Fruit fly (Drosophila melanogaster) whole organism, prepupa: ENCODE measurements around the gene Syx1A.

Experiments
- Blimp-1 ChIP-seq: fragments of 200-800 bp; sonication (Bioruptor generic); optimal IDR thresholded peaks from 3 replicates; lab custom pipeline; 2017; ENCODE audit warnings: missing biosample characterization, missing genetic modification characterization, mild to moderate bottlenecking, moderate library complexity, missing genetic modification reagents
- CG10631 ChIP-seq: fragments of 200-800 bp; sonication (Bioruptor generic); optimal IDR thresholded peaks from 2 replicates; lab custom pipeline; 2016; ENCODE audit warnings: missing biosample characterization, missing genetic modification characterization
- CG10669 ChIP-seq: fragments of 200-800 bp; sonication (Bioruptor generic); optimal IDR thresholded peaks from 3 replicates; lab custom pipeline; 2018; ENCODE audit warnings: missing biosample characterization, mild to moderate bottlenecking, missing genetic modification characterization, moderate library complexity
- CG11294 ChIP-seq: fragments of 200-800 bp; sonication (Bioruptor generic); IDR thresholded peaks from 2 replicates; pipeline ENCODE4 v1.3.6; 2022; ENCODE audit warnings: missing biosample characterization, missing genetic modification characterization
- CG11762 ChIP-seq: fragments of 200-800 bp; sonication (Bioruptor generic); optimal IDR thresholded peaks from 3 replicates; lab custom pipeline; 2016; ENCODE audit warnings: missing biosample characterization, missing genetic modification characterization; ENCODE audit not compliant: insufficient read depth
- CG11902 ChIP-seq: fragments of 200-800 bp; sonication (Bioruptor generic); optimal IDR thresholded peaks from 3 replicates; lab custom pipeline; 2016; ENCODE audit warnings: missing biosample characterization, missing genetic modification characterization
- CG15336 ChIP-seq: fragments of 200-800 bp; sonication (Bioruptor generic); IDR thresholded peaks from 2 replicates; pipeline ENCODE4 v1.3.6; 2022; ENCODE audit warnings: missing biosample characterization, missing genetic modification characterization
- CG1621 ChIP-seq: fragments of 200-800 bp; sonication (Bioruptor generic); optimal IDR thresholded peaks from 3 replicates; lab custom pipeline; 2018; ENCODE audit warnings: missing biosample characterization, mild to moderate bottlenecking, missing genetic modification characterization
- CG16779 ChIP-seq: fragments of 200-800 bp; sonication (Bioruptor generic); optimal IDR thresholded peaks from 3 replicates; lab custom pipeline; 2017; ENCODE audit warnings: missing biosample characterization, mild to moderate bottlenecking, missing genetic modification characterization
- CG3032 ChIP-seq: fragments of 200-800 bp; optimal IDR thresholded peaks from 2 replicates; lab custom pipeline; 2019; ENCODE audit warnings: missing biosample characterization, mild to moderate bottlenecking, missing genetic modification characterization, moderate library complexity
- CG34406 ChIP-seq: fragments of 200-800 bp; sonication (Bioruptor generic); optimal IDR thresholded peaks from 3 replicates; lab custom pipeline; 2016; ENCODE audit warnings: missing biosample characterization, missing genetic modification characterization
- CG3919 ChIP-seq: fragments of 200-800 bp; sonication (Bioruptor generic); optimal IDR thresholded peaks from 3 replicates; lab custom pipeline; 2016; ENCODE audit warnings: missing biosample characterization, missing genetic modification characterization
- CG4318 ChIP-seq: fragments of 200-800 bp; sonication (Bioruptor generic); optimal IDR thresholded peaks from 3 replicates; lab custom pipeline; 2017; ENCODE audit warnings: missing biosample characterization, mild to moderate bottlenecking, missing genetic modification characterization
- CG6163 ChIP-seq: fragments of 200-800 bp; sonication (Bioruptor generic); IDR thresholded peaks from 3 replicates; pipeline ENCODE4 v1.3.6; 2022; ENCODE audit warnings: missing biosample characterization, missing genetic modification characterization
- CG6792 ChIP-seq: fragments of 200-800 bp; sonication (Bioruptor generic); optimal IDR thresholded peaks from 3 replicates; lab custom pipeline; 2016; ENCODE audit warnings: missing biosample characterization, missing genetic modification characterization
- CG6854 ChIP-seq: fragments of 200-800 bp; sonication (Bioruptor generic); optimal IDR thresholded peaks from 2 replicates; lab custom pipeline; 2017; ENCODE audit warnings: missing biosample characterization, mild to moderate bottlenecking, missing genetic modification characterization
- CG7368 ChIP-seq: fragments of 200-800 bp; sonication (Bioruptor generic); optimal IDR thresholded peaks from 3 replicates; lab custom pipeline; 2016; ENCODE audit warnings: missing biosample characterization, missing genetic modification characterization
- CG8119 ChIP-seq: fragments of 200-800 bp; sonication (Bioruptor generic); IDR thresholded peaks from 3 replicates; pipeline ENCODE4 v1.3.6; 2022; ENCODE audit warnings: missing biosample characterization, missing genetic modification characterization
- CG8319 ChIP-seq: fragments of 200-800 bp; sonication (Bioruptor generic); optimal IDR thresholded peaks from 3 replicates; lab custom pipeline; 2016; ENCODE audit warnings: missing biosample characterization, missing genetic modification characterization
- CG9139 ChIP-seq: fragments of 200-800 bp; sonication (Bioruptor generic); optimal IDR thresholded peaks from 3 replicates; lab custom pipeline; 2017; ENCODE audit warnings: missing biosample characterization, mild to moderate bottlenecking, missing genetic modification characterization
- Eip75B ChIP-seq: fragments of 200-800 bp; sonication (Bioruptor generic); optimal IDR thresholded peaks from 3 replicates; lab custom pipeline; 2016; ENCODE audit warnings: missing biosample characterization, missing genetic modification characterization
- Eip78C ChIP-seq: fragments of 200-800 bp; sonication (Bioruptor generic); peaks from one replicate; lab custom pipeline; 2016; ENCODE audit warnings: missing biosample characterization, missing genetic modification characterization
- Eip93F ChIP-seq: fragments of 200-800 bp; sonication (Bioruptor generic); optimal IDR thresholded peaks from 2 replicates; lab custom pipeline; 2016; ENCODE audit warnings: missing biosample characterization, mild to moderate bottlenecking, missing genetic modification characterization
- Ets21C ChIP-seq: fragments of 200-800 bp; sonication (Bioruptor generic); optimal IDR thresholded peaks from 3 replicates; lab custom pipeline; 2016; ENCODE audit warnings: missing biosample characterization, missing genetic modification characterization
- Ets96B ChIP-seq: fragments of 200-800 bp; optimal IDR thresholded peaks from 2 replicates; lab custom pipeline; 2019; ENCODE audit warnings: missing biosample characterization, mild to moderate bottlenecking, missing genetic modification characterization, moderate library complexity
- Gug ChIP-seq: fragments of 200-800 bp; sonication (Bioruptor generic); IDR thresholded peaks from 2 replicates; pipeline ENCODE4 v1.3.6; 2022; ENCODE audit warnings: missing biosample characterization, missing genetic modification characterization
- Hr39 ChIP-seq: fragments of 200-800 bp; sonication (Bioruptor generic); optimal IDR thresholded peaks from 2 replicates; lab custom pipeline; 2016; ENCODE audit warnings: missing biosample characterization, missing genetic modification characterization
- Hr4 ChIP-seq: fragments of 200-800 bp; sonication (Bioruptor generic); optimal IDR thresholded peaks from 3 replicates; lab custom pipeline; 2016; ENCODE audit warnings: missing biosample characterization, missing genetic modification characterization
- Lpt ChIP-seq: fragments of 200-800 bp; sonication (Bioruptor generic); optimal IDR thresholded peaks from 3 replicates; lab custom pipeline; 2016; ENCODE audit warnings: missing biosample characterization, missing genetic modification characterization
- OdsH ChIP-seq: fragments of 200-800 bp; sonication (Bioruptor generic); optimal IDR thresholded peaks from 3 replicates; lab custom pipeline; 2016; ENCODE audit warnings: missing biosample characterization, missing genetic modification characterization
- Smox ChIP-seq: fragments of 200-800 bp; sonication (Bioruptor generic); optimal IDR thresholded peaks from 3 replicates; lab custom pipeline; 2016; ENCODE audit warnings: missing biosample characterization, missing genetic modification characterization
- Sox102F ChIP-seq: fragments of 200-800 bp; sonication (Bioruptor generic); optimal IDR thresholded peaks from 2 replicates; lab custom pipeline; 2016; ENCODE audit warnings: missing biosample characterization, mild to moderate bottlenecking, missing genetic modification characterization
- Sox14 ChIP-seq: fragments of 200-800 bp; sonication (Bioruptor generic); optimal IDR thresholded peaks from 3 replicates; lab custom pipeline; 2016; ENCODE audit warnings: missing biosample characterization, missing genetic modification characterization
- Sox15 ChIP-seq: fragments of 200-800 bp; sonication (Bioruptor generic); optimal IDR thresholded peaks from 3 replicates; lab custom pipeline; 2016; ENCODE audit warnings: missing biosample characterization, missing genetic modification characterization
- achi ChIP-seq: fragments of 200-800 bp; sonication (Bioruptor generic); optimal IDR thresholded peaks from 3 replicates; lab custom pipeline; 2016; ENCODE audit warnings: missing biosample characterization, missing genetic modification characterization
- acj6 ChIP-seq: fragments of 200-800 bp; sonication (Bioruptor generic); optimal IDR thresholded peaks from 3 replicates; lab custom pipeline; 2016; ENCODE audit warnings: missing biosample characterization, missing genetic modification characterization
- cyc ChIP-seq: fragments of 200-800 bp; sonication (Bioruptor generic); optimal IDR thresholded peaks from 3 replicates; lab custom pipeline; 2016; ENCODE audit warnings: missing biosample characterization, missing genetic modification characterization
- dsx ChIP-seq: fragments of 200-800 bp; optimal IDR thresholded peaks from 3 replicates; lab custom pipeline; 2019; ENCODE audit warnings: missing biosample characterization, mild to moderate bottlenecking, missing genetic modification characterization, moderate library complexity; ENCODE audit not compliant: poor library complexity, severe bottlenecking
- eg ChIP-seq: fragments of 200-800 bp; sonication (Bioruptor generic); IDR thresholded peaks from 3 replicates; pipeline ENCODE4 v1.3.6; 2022; ENCODE audit warnings: missing biosample characterization, missing genetic modification characterization
- esn ChIP-seq: fragments of 200-800 bp; sonication (Bioruptor generic); optimal IDR thresholded peaks from 2 replicates; lab custom pipeline; 2016; ENCODE audit warnings: missing biosample characterization, mild to moderate bottlenecking, missing genetic modification characterization, moderate library complexity
- fd85E ChIP-seq: fragments of 200-800 bp; sonication (Bioruptor generic); optimal IDR thresholded peaks from 3 replicates; lab custom pipeline; 2016; ENCODE audit warnings: missing biosample characterization, missing genetic modification characterization
- lz ChIP-seq: fragments of 200-800 bp; sonication (Bioruptor generic); optimal IDR thresholded peaks from 3 replicates; lab custom pipeline; 2016; ENCODE audit warnings: missing biosample characterization, missing genetic modification characterization
- net ChIP-seq: fragments of 200-800 bp; sonication (Bioruptor generic); optimal IDR thresholded peaks from 3 replicates; lab custom pipeline; 2016; ENCODE audit warnings: missing biosample characterization, missing genetic modification characterization
- pdm3 ChIP-seq: fragments of 200-800 bp; sonication (Bioruptor generic); optimal IDR thresholded peaks from 3 replicates; lab custom pipeline; 2016; ENCODE audit warnings: missing biosample characterization, missing genetic modification characterization
- salr ChIP-seq, 2 experiments: fragments of 200-800 bp; sonication (Bioruptor generic); optimal IDR thresholded peaks; 3 replicates each; lab custom pipeline; 2016 to 2018; ENCODE audit warnings: missing biosample characterization in 2 of 2, missing genetic modification characterization in 2 of 2, mild to moderate bottlenecking in 1 of 2
- spab ChIP-seq: fragments of 200-800 bp; sonication (Bioruptor generic); optimal IDR thresholded peaks from 2 replicates; lab custom pipeline; 2017; ENCODE audit warnings: missing biosample characterization, mild to moderate bottlenecking, missing genetic modification characterization, missing genetic modification reagents
- ss ChIP-seq, 2 experiments: fragments of 200-800 bp; sonication (Bioruptor generic); optimal IDR thresholded peaks; 2 replicates in 1 of 2; 3 replicates in 1 of 2; lab custom pipeline; 2017 to 2018; ENCODE audit warnings: mild to moderate bottlenecking in 2 of 2, missing biosample characterization in 2 of 2, missing genetic modification characterization in 2 of 2, moderate library complexity in 1 of 2
- svp ChIP-seq: fragments of 200-800 bp; sonication (Bioruptor generic); peaks from one replicate; lab custom pipeline; 2016; ENCODE audit warnings: missing biosample characterization, missing genetic modification characterization
- topi ChIP-seq: fragments of 200-800 bp; sonication (Bioruptor generic); optimal IDR thresholded peaks from 3 replicates; lab custom pipeline; 2016; ENCODE audit warnings: missing biosample characterization, missing genetic modification characterization
- vri ChIP-seq: fragments of 200-800 bp; sonication (Bioruptor generic); optimal IDR thresholded peaks from 3 replicates; lab custom pipeline; 2016; ENCODE audit warnings: missing biosample characterization, mild to moderate bottlenecking, missing genetic modification characterization

Gene Syx1A

DNA sequence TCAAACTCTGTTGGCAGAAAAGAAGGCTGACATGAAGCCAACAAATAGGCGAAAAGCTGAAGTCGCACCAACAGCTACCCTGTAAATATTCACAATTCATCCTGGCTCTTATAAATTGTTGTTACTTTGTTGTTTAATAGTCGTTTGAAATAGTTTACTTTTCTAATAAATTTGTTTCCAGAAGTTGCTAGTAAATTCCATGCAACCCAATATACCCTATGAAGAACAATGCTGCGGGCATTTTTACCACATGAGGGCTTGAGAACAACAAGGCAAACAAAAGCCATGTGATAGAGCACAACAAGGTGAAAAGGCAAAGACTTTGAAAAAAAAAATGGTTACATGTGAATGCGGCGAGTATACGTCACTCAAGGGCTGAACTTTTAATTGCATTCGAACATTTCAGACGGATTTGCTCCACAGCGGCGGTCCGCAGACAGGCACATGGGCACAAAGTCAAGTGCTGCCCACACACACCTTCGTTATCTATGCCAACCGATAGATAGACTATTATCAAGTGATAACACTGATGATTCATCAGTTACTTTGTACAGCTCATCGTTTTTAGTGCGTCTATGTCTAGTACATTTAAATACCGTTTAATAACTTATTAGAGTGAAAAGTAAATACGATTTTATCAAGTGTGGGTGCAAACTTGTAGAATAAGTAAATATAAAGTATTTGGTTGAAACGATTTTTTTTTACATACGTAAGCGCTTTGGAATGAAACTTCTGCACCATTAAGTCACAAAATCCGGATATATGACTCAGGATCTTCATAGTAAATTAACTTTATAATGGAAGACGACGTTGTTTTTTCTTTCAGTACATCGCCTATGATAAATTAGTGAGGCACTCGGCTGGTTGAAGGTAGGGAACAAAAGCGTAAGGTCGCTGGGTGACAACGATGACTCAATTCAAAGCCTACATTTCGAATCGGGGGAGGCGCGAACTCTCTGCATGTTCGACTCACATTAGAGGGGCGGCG lies 6.2 kb downstream of the Syx1A start:
- peak; percentile 88 for TF ChIP-seq Eip78C (GFP tag; lab: Kevin White, UChicago)
- peak; percentile 75 for TF ChIP-seq cyc (GFP tag; lab: Kevin White, UChicago)
- TF ChIP-seq CG3919 (GFP tag; lab: Kevin White, UChicago) = peak; percentile 72
- TF ChIP-seq Eip93F (GFP tag; lab: Kevin White, UChicago) = no peak
- TF ChIP-seq fd85E = peak; percentile 34
- TF ChIP-seq Blimp-1 (GFP tag; lab: Kevin White, UChicago) = peak; percentile 4
- peak; percentile 76 for TF ChIP-seq esn (GFP tag; lab: Kevin White, UChicago)
- TF ChIP-seq Sox102F = peak; percentile 58
- TF ChIP-seq CG34406 (GFP tag; lab: Kevin White, UChicago) = peak; percentile 53
- peak; percentile 65 for TF ChIP-seq Ets96B (tag; lab: Kevin White, UChicago)
- peak; percentile 72 for TF ChIP-seq CG7368 (GFP tag; lab: Kevin White, UChicago)
- peak; percentile 76 for TF ChIP-seq pdm3 (GFP tag; lab: Kevin White, UChicago)
- no peak for TF ChIP-seq Smox (GFP tag; lab: Kevin White, UChicago)
- TF ChIP-seq Ets21C (GFP tag; lab: Kevin White, UChicago) = peak; percentile 60
- peak in 1 of 2 experiments; percentile 21 for TF ChIP-seq ss (GFP tag; optimal IDR thresholded peaks at IDR 0.05; lab: Kevin White, UChicago)
- peak; percentile 8 for TF ChIP-seq spab (GFP tag; lab: Kevin White, UChicago)
- TF ChIP-seq Eip75B (GFP tag; lab: Kevin White, UChicago) = peak; percentile 52
- peak; percentile 74 for TF ChIP-seq achi
- TF ChIP-seq salr (GFP tag; optimal IDR thresholded peaks at IDR 0.05; lab: Kevin White, UChicago) = peak; percentile 33 to 66
- peak; percentile 80 for TF ChIP-seq topi
- peak; percentile 41 for TF ChIP-seq CG6792 (GFP tag; lab: Kevin White, UChicago)
- peak; percentile 25 for TF ChIP-seq dsx (GFP tag; lab: Kevin White, UChicago)
- peak; percentile 87 for TF ChIP-seq Hr39 (GFP tag; lab: Kevin White, UChicago)
- peak; percentile 42 for TF ChIP-seq CG8319
- TF ChIP-seq Sox15 = peak; percentile 32
- TF ChIP-seq eg = peak; percentile 72
- TF ChIP-seq CG11902 (GFP tag; lab: Kevin White, UChicago) = peak; percentile 41
- peak; percentile 89 for TF ChIP-seq CG6163 (GFP tag; lab: Robert Waterston, UW)
- TF ChIP-seq CG4318 = peak; percentile 36
- TF ChIP-seq CG16779 (tag; lab: Kevin White, UChicago) = no peak
- TF ChIP-seq Hr4 (GFP tag; lab: Kevin White, UChicago) = peak; percentile 68
- peak; percentile 77 for TF ChIP-seq CG8119 (GFP tag; lab: Robert Waterston, UW)
- peak; percentile 74 for TF ChIP-seq Gug (GFP tag; lab: Robert Waterston, UW)
- peak; percentile 86 for TF ChIP-seq svp
- TF ChIP-seq CG10669 = peak; percentile 48
- TF ChIP-seq lz (GFP tag; lab: Kevin White, UChicago) = peak; percentile 67
- TF ChIP-seq CG3032 (tag; lab: Kevin White, UChicago) = peak; percentile 45
- peak; percentile 68 for TF ChIP-seq net (GFP tag; lab: Kevin White, UChicago)
- peak; percentile 75 for TF ChIP-seq acj6 (GFP tag; lab: Kevin White, UChicago)
- no peak for TF ChIP-seq CG6854
- peak; percentile 31 for TF ChIP-seq CG11762 (GFP tag; lab: Kevin White, UChicago)
- no peak for TF ChIP-seq CG9139 (GFP tag; lab: Kevin White, UChicago)
- peak; percentile 57; the same call in 1 of the 2 replicates for TF ChIP-seq CG11294 (GFP tag; lab: Robert Waterston, UW)
- TF ChIP-seq CG1621 = no peak
- TF ChIP-seq CG15336 (GFP tag; lab: Robert Waterston, UW) = peak; percentile 76
- TF ChIP-seq CG10631 (GFP tag; lab: Kevin White, UChicago) = peak; percentile 66
- TF ChIP-seq Sox14 = peak; percentile 89
- peak; percentile 65 for TF ChIP-seq vri (GFP tag; lab: Kevin White, UChicago)
- TF ChIP-seq Lpt (GFP tag; lab: Kevin White, UChicago) = peak; percentile 67
- TF ChIP-seq OdsH = peak; percentile 71
